7 worm cellular contexts compared by ENCODE assay signal in genomic region chrIII:13423414-13423813, ce11.
A peak's percentile ranks its signal among the peaks of the same experiment; 100 is the strongest.
TF ChIP-seq lines count a peak whose summit lies in the region.

exo-1 (plus strand) TSS chrIII:13423514.

TF ChIP-seq in whole organism, L1 larva, 84 proteins besides CTCF, POLR2A, EP300 and RAD21 (continues in another document):
- peak; percentile 67 to 92 for TF ChIP-seq efl-1 (optimal IDR thresholded peaks at IDR 0.05; lab: Kevin White, UChicago)
- TF ChIP-seq efl-1 (GFP tag; optimal IDR thresholded peaks at IDR 0.05 in 1 of 2; lab: Kevin White, UChicago) = peak; percentile 87 to 99
- peak; percentile 71 for TF ChIP-seq nhr-85 (tag; lab: Kevin White, UChicago)
- peak; percentile 65 for TF ChIP-seq F16B12.6 (tag; optimal IDR thresholded peaks at IDR 0.05; lab: Kevin White, UChicago)
- peak; percentile 65 for TF ChIP-seq nhr-77 (tag; optimal IDR thresholded peaks at IDR 0.05; lab: Kevin White, UChicago)
- peak; percentile 82 for TF ChIP-seq blmp-1 (tag; optimal IDR thresholded peaks at IDR 0.05; lab: Kevin White, UChicago)
- peak in 1 of 2 experiments; percentile 35 for TF ChIP-seq ztf-11 (tag; optimal IDR thresholded peaks at IDR 0.05; lab: Kevin White, UChicago)
- TF ChIP-seq ama-1 (optimal IDR thresholded peaks at IDR 0.05; lab: Kevin White, UChicago) = no peak
- TF ChIP-seq fos-1 (tag; optimal IDR thresholded peaks at IDR 0.05; lab: Kevin White, UChicago) = peak; percentile 2
- peak; percentile 2 for TF ChIP-seq pax-3 (tag; optimal IDR thresholded peaks at IDR 0.05; lab: Kevin White, UChicago)
- TF ChIP-seq nhr-20 (tag; optimal IDR thresholded peaks at IDR 0.05; lab: Kevin White, UChicago) = peak; percentile 43
- TF ChIP-seq tbx-2 (tag; optimal IDR thresholded peaks at IDR 0.05; lab: Kevin White, UChicago) = peak; percentile 2
- TF ChIP-seq sox-4 (tag; optimal IDR thresholded peaks at IDR 0.05; lab: Kevin White, UChicago) = no peak

TF ChIP-seq in whole organism, L2 larva, 48 proteins besides CTCF, POLR2A, EP300 and RAD21 (continues in another document):
- TF ChIP-seq sma-3 (GFP tag; optimal IDR thresholded peaks at IDR 0.05; lab: Kevin White, UChicago) = peak; percentile 70
- peak; percentile 53 for TF ChIP-seq snpc-4 (tag; optimal IDR thresholded peaks at IDR 0.05; lab: Kevin White, UChicago)
- peak; percentile 1 for TF ChIP-seq zag-1 (tag; optimal IDR thresholded peaks at IDR 0.05; lab: Kevin White, UChicago)
- TF ChIP-seq ceh-82 (tag; optimal IDR thresholded peaks at IDR 0.05; lab: Kevin White, UChicago) = no peak
- TF ChIP-seq C34F6.9 (tag; optimal IDR thresholded peaks at IDR 0.05; lab: Kevin White, UChicago) = peak; percentile 41
- TF ChIP-seq F13H6.1 (tag; optimal IDR thresholded peaks at IDR 0.05; lab: Kevin White, UChicago) = no peak
- TF ChIP-seq fos-1 (tag; optimal IDR thresholded peaks at IDR 0.05; lab: Kevin White, UChicago) = peak; percentile 63
- no peak for TF ChIP-seq nhr-10 (tag; optimal IDR thresholded peaks at IDR 0.05; lab: Kevin White, UChicago)
- TF ChIP-seq unc-55 (GFP tag; optimal IDR thresholded peaks at IDR 0.05; lab: Kevin White, UChicago) = peak; percentile 87
- no peak for TF ChIP-seq nhr-23 (tag; optimal IDR thresholded peaks at IDR 0.05; lab: Kevin White, UChicago)
- peak; percentile 21 for TF ChIP-seq blmp-1 (tag; optimal IDR thresholded peaks at IDR 0.05; lab: Kevin White, UChicago; ENCODE audit: insufficient read depth)
- no peak for TF ChIP-seq nhr-12 (tag; optimal IDR thresholded peaks at IDR 0.05; lab: Kevin White, UChicago)
- TF ChIP-seq sem-4 (tag; optimal IDR thresholded peaks at IDR 0.05; lab: Kevin White, UChicago) = no peak

TF ChIP-seq in whole organism, L3 larva, 47 proteins besides CTCF, POLR2A, EP300 and RAD21 (continues in another document):
- no peak for TF ChIP-seq unc-62 (GFP tag; optimal IDR thresholded peaks at IDR 0.05; lab: Kevin White, UChicago)
- TF ChIP-seq lsy-12 (tag; optimal IDR thresholded peaks at IDR 0.05; lab: Kevin White, UChicago) = no peak
- no peak for TF ChIP-seq nhr-67 (tag; optimal IDR thresholded peaks at IDR 0.05; lab: Kevin White, UChicago)
- no peak for TF ChIP-seq ztf-4 (tag; optimal IDR thresholded peaks at IDR 0.05; lab: Kevin White, UChicago)
- TF ChIP-seq elt-3 (tag; optimal IDR thresholded peaks at IDR 0.05; lab: Kevin White, UChicago) = peak in 1 of 3 experiments; percentile 6
- TF ChIP-seq nhr-25 (tag; optimal IDR thresholded peaks at IDR 0.05; lab: Kevin White, UChicago) = peak; percentile 54
- no peak for TF ChIP-seq ama-1 (optimal IDR thresholded peaks at IDR 0.05; lab: Kevin White, UChicago)
- TF ChIP-seq tbx-2 (tag; optimal IDR thresholded peaks at IDR 0.05; lab: Kevin White, UChicago) = no peak
- TF ChIP-seq nhr-237 (tag; optimal IDR thresholded peaks at IDR 0.05; lab: Kevin White, UChicago) = no peak
- no peak for TF ChIP-seq egl-5 (tag; optimal IDR thresholded peaks at IDR 0.05; lab: Kevin White, UChicago)
- TF ChIP-seq ZK546.5 (tag; optimal IDR thresholded peaks at IDR 0.05; lab: Kevin White, UChicago) = no peak
- TF ChIP-seq fkh-2 (tag; optimal IDR thresholded peaks at IDR 0.05; lab: Kevin White, UChicago) = no peak
- no peak for TF ChIP-seq ceh-16 (tag; optimal IDR thresholded peaks at IDR 0.05; lab: Kevin White, UChicago)
- TF ChIP-seq ztf-11 (tag; optimal IDR thresholded peaks at IDR 0.05; lab: Kevin White, UChicago) = no peak
- peak; percentile 79 for TF ChIP-seq pha-4 (tag; optimal IDR thresholded peaks at IDR 0.05; lab: Kevin White, UChicago)

TF ChIP-seq in whole organism, L4 larva, 104 proteins besides CTCF, POLR2A, EP300 and RAD21 (continues in another document):
- TF ChIP-seq mep-1 (tag; optimal IDR thresholded peaks at IDR 0.05; lab: Kevin White, UChicago) (peak; percentile 80), ceh-82 (tag; optimal IDR thresholded peaks at IDR 0.05; lab: Kevin White, UChicago) (no peak), tag-97 (GFP tag; IDR thresholded peaks at IDR 0.05; lab: Robert Waterston, UW) (no peak), snpc-1.2 (GFP tag; IDR thresholded peaks at IDR 0.05; lab: Robert Waterston, UW) (no peak), Y48G9A.11 (GFP tag; IDR thresholded peaks at IDR 0.05; lab: Robert Waterston, UW) (no peak), ctbp-1 (GFP tag; IDR thresholded peaks at IDR 0.05; lab: Robert Waterston, UW) (no peak), mxl-3 (GFP tag; optimal IDR thresholded peaks at IDR 0.05; lab: Kevin White, UChicago) (no peak), daf-12 (tag; optimal IDR thresholded peaks at IDR 0.05; lab: Kevin White, UChicago) (no peak), fkh-10 (GFP tag; optimal IDR thresholded peaks at IDR 0.05; lab: Kevin White, UChicago) (no peak), mxl-2 (GFP tag; conservative IDR thresholded peaks at IDR 0.05; lab: Robert Waterston, UW) (no peak), lsy-2 (tag; optimal IDR thresholded peaks at IDR 0.05; lab: Kevin White, UChicago) (peak in 1 of 2 experiments; percentile 87), nhr-48 (tag; optimal IDR thresholded peaks at IDR 0.05; lab: Kevin White, UChicago) (no peak), mdl-1 (tag; optimal IDR thresholded peaks at IDR 0.05; lab: Kevin White, UChicago) (peak in 1 of 2 experiments; percentile 24), aha-1 (tag; lab: Kevin White, UChicago) (no peak), lin-13 (GFP tag; optimal IDR thresholded peaks at IDR 0.05; lab: Kevin White, UChicago) (peak; percentile 25)

TF ChIP-seq in whole organism, late embryonic, 69 proteins besides CTCF, POLR2A, EP300 and RAD21:
- peak; percentile 17 for TF ChIP-seq elt-2 (tag; optimal IDR thresholded peaks at IDR 0.05; lab: Kevin White, UChicago)
- peak; percentile 28 for TF ChIP-seq fax-1 (tag; optimal IDR thresholded peaks at IDR 0.05; lab: Kevin White, UChicago)
- TF ChIP-seq hlh-13 (GFP tag; optimal IDR thresholded peaks at IDR 0.05; lab: Kevin White, UChicago) = no peak
- peak; percentile 56 for TF ChIP-seq ets-4 (tag; optimal IDR thresholded peaks at IDR 0.05; lab: Kevin White, UChicago)
- TF ChIP-seq rnt-1 (tag; optimal IDR thresholded peaks at IDR 0.05; lab: Kevin White, UChicago) = peak; percentile 6
- peak; percentile 63 for TF ChIP-seq ceh-31 (tag; optimal IDR thresholded peaks at IDR 0.05; lab: Kevin White, UChicago)
- TF ChIP-seq ceh-45 (GFP tag; IDR thresholded peaks at IDR 0.05; lab: Robert Waterston, UW) = no peak
- TF ChIP-seq C38D4.7 (GFP tag; optimal IDR thresholded peaks at IDR 0.05; lab: Kevin White, UChicago) = no peak
- peak; percentile 26 for TF ChIP-seq C08G9.2 (tag; optimal IDR thresholded peaks at IDR 0.05; lab: Kevin White, UChicago)
- TF ChIP-seq tbx-2 (tag; optimal IDR thresholded peaks at IDR 0.05; lab: Kevin White, UChicago) = peak; percentile 31
- TF ChIP-seq unc-86 (tag; optimal IDR thresholded peaks at IDR 0.05; lab: Kevin White, UChicago) = no peak

TF ChIP-seq in whole organism, mixed stage, embryonic, 35 proteins besides CTCF, POLR2A, EP300 and RAD21:
- no peak for TF ChIP-seq sem-2 (GFP tag; optimal IDR thresholded peaks at IDR 0.05; lab: Kevin White, UChicago)
- peak; percentile 42 for TF ChIP-seq lsy-2 (tag; optimal IDR thresholded peaks at IDR 0.05; lab: Kevin White, UChicago)
- peak; percentile 46 for TF ChIP-seq nhr-237 (tag; optimal IDR thresholded peaks at IDR 0.05; lab: Kevin White, UChicago)
- TF ChIP-seq mep-1 (tag; optimal IDR thresholded peaks at IDR 0.05; lab: Kevin White, UChicago) = peak; percentile 35

TF ChIP-seq in whole organism, young adult, 124 proteins besides CTCF, POLR2A, EP300 and RAD21 (continues in another document):
- TF ChIP-seq ceh-91 (GFP tag; IDR thresholded peaks at IDR 0.05; lab: Robert Waterston, UW) (peak; percentile 49), lin-54 (GFP tag; optimal IDR thresholded peaks at IDR 0.05; lab: Kevin White, UChicago) (peak; percentile 82), ekl-4 (GFP tag; IDR thresholded peaks at IDR 0.05; lab: Robert Waterston, UW) (no peak), tbp1 (GFP tag; optimal IDR thresholded peaks at IDR 0.05; lab: Kevin White, UChicago) (peak; percentile 31), hmg-1.2 (GFP tag; IDR thresholded peaks at IDR 0.05; lab: Robert Waterston, UW) (no peak; the same call in 1 of the 2 replicates), F23B12.7 (tag; optimal IDR thresholded peaks at IDR 0.05; lab: Kevin White, UChicago; ENCODE audit: insufficient read depth) (peak; percentile 95), dpl-1 (GFP tag; optimal IDR thresholded peaks at IDR 0.05; lab: Kevin White, UChicago) (peak; percentile 80), rec-8 (tag; optimal IDR thresholded peaks at IDR 0.05; lab: Kevin White, UChicago) (no peak), nhr-80 (tag; optimal IDR thresholded peaks at IDR 0.05; lab: Kevin White, UChicago) (peak; percentile 36), unc-130 (GFP tag; optimal IDR thresholded peaks at IDR 0.05; lab: Kevin White, UChicago) (peak; percentile 53), mcd-1 (GFP tag; IDR thresholded peaks at IDR 0.05; lab: Robert Waterston, UW) (peak; percentile 85), bed-2 (GFP tag; IDR thresholded peaks at IDR 0.05; lab: Robert Waterston, UW) (no peak), attf-5 (GFP tag; optimal IDR thresholded peaks at IDR 0.05; lab: Kevin White, UChicago) (peak; percentile 78), pbrm-1 (GFP tag; IDR thresholded peaks at IDR 0.05; lab: Robert Waterston, UW) (no peak), die-1 (tag; optimal IDR thresholded peaks at IDR 0.05; lab: Kevin White, UChicago) (no peak), lin-40 (tag; optimal IDR thresholded peaks at IDR 0.05; lab: Kevin White, UChicago) (no peak), lsy-27 (tag; optimal IDR thresholded peaks at IDR 0.05; lab: Kevin White, UChicago; ENCODE audit: borderline replicate concordance, insufficient read depth) (no peak), lsl-1 (GFP tag; optimal IDR thresholded peaks at IDR 0.05; lab: Kevin White, UChicago) (peak; percentile 44), egl-18 (GFP tag; IDR thresholded peaks at IDR 0.05; lab: Robert Waterston, UW) (no peak), nhr-179 (tag; optimal IDR thresholded peaks at IDR 0.05; lab: Kevin White, UChicago) (no peak), Y95B8A.8 (GFP tag; IDR thresholded peaks at IDR 0.05; lab: Robert Waterston, UW) (no peak), zim-3 (tag; optimal IDR thresholded peaks at IDR 0.05; lab: Kevin White, UChicago) (no peak), ztf-28 (GFP tag; IDR thresholded peaks at IDR 0.05; lab: Robert Waterston, UW) (no peak), dox-1 (GFP tag; IDR thresholded peaks at IDR 0.05; lab: Robert Waterston, UW) (0 out of 2 replicates have a peak, but pooled peaks have one; percentile 30), F10E7.11 (tag; optimal IDR thresholded peaks at IDR 0.05; lab: Kevin White, UChicago) (no peak), him-1 (tag; optimal IDR thresholded peaks at IDR 0.05; lab: Kevin White, UChicago) (peak; percentile 4), ceh-100 (GFP tag; IDR thresholded peaks at IDR 0.05; lab: Robert Waterston, UW) (peak; percentile 95), B0336.3 (GFP tag; IDR thresholded peaks at IDR 0.05; lab: Robert Waterston, UW) (no peak), F22D6.2 (tag; optimal IDR thresholded peaks at IDR 0.05; lab: Kevin White, UChicago) (no peak), ztf-22 (GFP tag; optimal IDR thresholded peaks at IDR 0.05; lab: Kevin White, UChicago) (no peak), ztf-18 (tag; optimal IDR thresholded peaks at IDR 0.05; lab: Kevin White, UChicago) (peak; percentile 41)
